Worm (Caenorhabditis elegans) whole organism, L2 larva: ENCODE measurements around the gene srj-22.

ENCODE experiments used
- C34F6.9 ChIP-seq: fragments of 150-350 bp; optimal IDR thresholded peaks from 2 replicates; lab custom pipeline; 2014; ENCODE audit warnings: missing biosample characterization, missing genetic modification characterization
- F13H6.1 ChIP-seq: sonication (generic microtip); optimal IDR thresholded peaks from 2 replicates; lab custom pipeline; 2016; ENCODE audit warnings: missing genetic modification characterization, missing compliant biosample characterization
- R02D3.7 ChIP-seq: fragments of 150-350 bp; optimal IDR thresholded peaks from 2 replicates; lab custom pipeline; 2014; ENCODE audit warnings: missing biosample characterization, missing genetic modification characterization
- Y55F3AM.14 ChIP-seq: fragments of 200-800 bp; sonication (Bioruptor generic); optimal IDR thresholded peaks from 2 replicates; lab custom pipeline; 2018; ENCODE audit warnings: mild to moderate bottlenecking, missing genetic modification characterization, missing compliant biosample characterization
- ZK546.5 ChIP-seq: sonication (generic microtip); optimal IDR thresholded peaks from 2 replicates; lab custom pipeline; 2017; ENCODE audit warnings: missing biosample characterization, missing genetic modification characterization
- alr-1 ChIP-seq: fragments of 150-350 bp; optimal IDR thresholded peaks from 2 replicates; lab custom pipeline; 2014; ENCODE audit warnings: missing biosample characterization, missing genetic modification characterization
- aly-2 ChIP-seq: fragments of 150-350 bp; optimal IDR thresholded peaks from 2 replicates; lab custom pipeline; 2014; ENCODE audit warnings: missing biosample characterization, missing genetic modification characterization
- ama-1 ChIP-seq: fragments of 150-350 bp; optimal IDR thresholded peaks from 2 replicates; lab custom pipeline; 2018; ENCODE audit warnings: inconsistent platforms
- blmp-1 ChIP-seq: sonication (generic microtip); optimal IDR thresholded peaks from 2 replicates; lab custom pipeline; 2017; ENCODE audit warnings: missing genetic modification characterization, mild to moderate bottlenecking, missing compliant biosample characterization, antibody characterized with exemption, moderate library complexity; ENCODE audit not compliant: insufficient read depth
- ceh-16 ChIP-seq: fragments of 150-350 bp; optimal IDR thresholded peaks from 2 replicates; lab custom pipeline; 2014; ENCODE audit warnings: missing biosample characterization, missing genetic modification characterization
- ceh-82 ChIP-seq: fragments of 150-350 bp; optimal IDR thresholded peaks from 2 replicates; lab custom pipeline; 2014; ENCODE audit warnings: missing biosample characterization, missing genetic modification characterization
- crh-2 ChIP-seq: sonication (generic microtip); optimal IDR thresholded peaks from 2 replicates; lab custom pipeline; 2017; ENCODE audit warnings: missing biosample characterization, missing genetic modification characterization
- dmd-4 ChIP-seq: sonication (generic microtip); optimal IDR thresholded peaks from 2 replicates; lab custom pipeline; 2017; ENCODE audit warnings: missing biosample characterization, missing genetic modification characterization
- egl-27 ChIP-seq: sonication (generic microtip); optimal IDR thresholded peaks from 3 replicates; lab custom pipeline; 2017; ENCODE audit warnings: missing biosample characterization, missing genetic modification reagents, missing genetic modification characterization
- elt-1 ChIP-seq: fragments of 150-350 bp; optimal IDR thresholded peaks from 2 replicates; lab custom pipeline; 2014; ENCODE audit warnings: missing biosample characterization, missing genetic modification characterization
- elt-3 ChIP-seq: sonication (generic microtip); optimal IDR thresholded peaks from 2 replicates; lab custom pipeline; 2017; ENCODE audit warnings: missing biosample characterization, missing genetic modification characterization
- fos-1 ChIP-seq: fragments of 150-350 bp; optimal IDR thresholded peaks from 2 replicates; lab custom pipeline; 2014; ENCODE audit warnings: missing biosample characterization, missing genetic modification characterization
- gmeb-1 ChIP-seq: fragments of 150-350 bp; optimal IDR thresholded peaks from 2 replicates; lab custom pipeline; 2014; ENCODE audit warnings: missing biosample characterization, missing genetic modification characterization
- lin-11 ChIP-seq: fragments of 150-350 bp; sonication (generic microtip); optimal IDR thresholded peaks from 2 replicates; lab custom pipeline; 2014; ENCODE audit warnings: missing biosample characterization, missing genetic modification characterization, inconsistent platforms, mixed read lengths
- lin-13 ChIP-seq: fragments of 150-350 bp; optimal IDR thresholded peaks from 2 replicates; lab custom pipeline; 2014; ENCODE audit warnings: missing biosample characterization, missing genetic modification reagents, missing genetic modification characterization
- lin-39 ChIP-seq: fragments of 150-350 bp; optimal IDR thresholded peaks from 2 replicates; lab custom pipeline; 2014; ENCODE audit warnings: missing biosample characterization, missing genetic modification reagents, missing genetic modification characterization
- lsy-2 ChIP-seq, 2 experiments: fragments of 150-350 bp in 1 of 2; sonication (generic microtip) in 1 of 2; optimal IDR thresholded peaks; 2 replicates each; lab custom pipeline; 2014 to 2017; ENCODE audit warnings: missing biosample characterization in 2 of 2, missing genetic modification characterization in 2 of 2
- mab-5 ChIP-seq: fragments of 150-350 bp; optimal IDR thresholded peaks from 2 replicates; lab custom pipeline; 2014; ENCODE audit warnings: missing biosample characterization, missing genetic modification characterization
- mbf-1 ChIP-seq: sonication (generic microtip); optimal IDR thresholded peaks from 2 replicates; lab custom pipeline; 2017; ENCODE audit warnings: missing biosample characterization, missing genetic modification characterization
- mdl-1 ChIP-seq, 2 experiments: fragments of 150-350 bp in 1 of 2; sonication (generic microtip) in 1 of 2; optimal IDR thresholded peaks; 2 replicates each; lab custom pipeline; 2017; ENCODE audit warnings: missing biosample characterization in 2 of 2, missing genetic modification characterization in 2 of 2
- nhr-10 ChIP-seq: sonication (generic microtip); optimal IDR thresholded peaks from 2 replicates; lab custom pipeline; 2017; ENCODE audit warnings: missing biosample characterization, missing genetic modification characterization
- nhr-11 ChIP-seq: fragments of 150-350 bp; optimal IDR thresholded peaks from 2 replicates; lab custom pipeline; 2014; ENCODE audit warnings: missing biosample characterization, missing genetic modification characterization
- nhr-12 ChIP-seq: fragments of 150-350 bp; optimal IDR thresholded peaks from 2 replicates; lab custom pipeline; 2014; ENCODE audit warnings: missing biosample characterization, missing genetic modification characterization
- nhr-129 ChIP-seq: fragments of 150-350 bp; optimal IDR thresholded peaks from 2 replicates; lab custom pipeline; 2014; ENCODE audit warnings: missing biosample characterization, missing genetic modification characterization
- nhr-21 ChIP-seq: fragments of 150-350 bp; optimal IDR thresholded peaks from 2 replicates; lab custom pipeline; 2014; ENCODE audit warnings: missing biosample characterization, missing genetic modification characterization
- nhr-23 ChIP-seq: fragments of 150-350 bp; optimal IDR thresholded peaks from 2 replicates; lab custom pipeline; 2014; ENCODE audit warnings: missing biosample characterization, missing genetic modification reagents, missing genetic modification characterization
- nhr-237 ChIP-seq: fragments of 150-350 bp; optimal IDR thresholded peaks from 2 replicates; lab custom pipeline; 2014; ENCODE audit warnings: missing biosample characterization, missing genetic modification characterization
- nhr-25 ChIP-seq: fragments of 150-350 bp; sonication (generic microtip); optimal IDR thresholded peaks from 3 replicates; lab custom pipeline; 2014; ENCODE audit warnings: missing biosample characterization, missing genetic modification characterization
- nhr-6 ChIP-seq: fragments of 150-350 bp; optimal IDR thresholded peaks from 2 replicates; lab custom pipeline; 2014; ENCODE audit warnings: missing biosample characterization, missing genetic modification characterization
- nhr-77 ChIP-seq: fragments of 150-350 bp; optimal IDR thresholded peaks from 2 replicates; lab custom pipeline; 2014; ENCODE audit warnings: missing biosample characterization, missing genetic modification characterization
- peb-1 ChIP-seq: fragments of 150-350 bp; optimal IDR thresholded peaks from 2 replicates; lab custom pipeline; 2014; ENCODE audit warnings: missing biosample characterization, missing genetic modification characterization
- sem-4 ChIP-seq: fragments of 150-350 bp; optimal IDR thresholded peaks from 2 replicates; lab custom pipeline; 2014; ENCODE audit warnings: missing biosample characterization, missing genetic modification reagents, missing genetic modification characterization
- skn-1 ChIP-seq: sonication (generic microtip); optimal IDR thresholded peaks from 2 replicates; lab custom pipeline; 2017; ENCODE audit warnings: missing biosample characterization, missing genetic modification characterization
- sma-3 ChIP-seq: sonication (generic microtip); optimal IDR thresholded peaks from 2 replicates; lab custom pipeline; 2016; ENCODE audit warnings: missing genetic modification reagents, missing genetic modification characterization, missing compliant biosample characterization
- sma-9 ChIP-seq, 2 experiments: fragments of 150-350 bp in 1 of 2; sonication (generic microtip) in 1 of 2; optimal IDR thresholded peaks; 2 replicates each; lab custom pipeline; 2014 to 2016; ENCODE audit warnings: missing genetic modification characterization in 2 of 2, mild to moderate bottlenecking in 1 of 2, missing biosample characterization in 1 of 2, missing compliant biosample characterization in 1 of 2, missing genetic modification reagents in 1 of 2, moderate library complexity in 1 of 2
- snpc-4 ChIP-seq: fragments of 150-350 bp; optimal IDR thresholded peaks from 2 replicates; lab custom pipeline; 2014; ENCODE audit warnings: missing biosample characterization, missing genetic modification characterization
- unc-39 ChIP-seq: fragments of 150-350 bp; optimal IDR thresholded peaks from 2 replicates; lab custom pipeline; 2014; ENCODE audit warnings: missing biosample characterization, missing genetic modification characterization
- unc-55 ChIP-seq: fragments of 150-350 bp; sonication (generic microtip); optimal IDR thresholded peaks from 3 replicates; lab custom pipeline; 2014; ENCODE audit warnings: missing biosample characterization, missing genetic modification reagents, missing genetic modification characterization
- unc-62 ChIP-seq: fragments of 150-350 bp; optimal IDR thresholded peaks from 2 replicates; lab custom pipeline; 2014; ENCODE audit warnings: missing biosample characterization, missing genetic modification reagents, missing genetic modification characterization
- zag-1 ChIP-seq: fragments of 150-350 bp; optimal IDR thresholded peaks from 2 replicates; lab custom pipeline; 2014; ENCODE audit warnings: missing biosample characterization, missing genetic modification characterization
- ztf-1 ChIP-seq: fragments of 200-800 bp; sonication (Bioruptor generic); conservative IDR thresholded peaks from 2 replicates; pipeline ENCODE4 v1.3.6; 2022; ENCODE audit warnings: missing genetic modification characterization, missing compliant biosample characterization
- ztf-11 ChIP-seq: sonication (generic microtip); optimal IDR thresholded peaks from 2 replicates; lab custom pipeline; 2017; ENCODE audit warnings: missing biosample characterization, missing genetic modification characterization
- ztf-4 ChIP-seq: fragments of 150-350 bp; optimal IDR thresholded peaks from 2 replicates; lab custom pipeline; 2014; ENCODE audit warnings: missing biosample characterization, missing genetic modification characterization

srj-22 gene

ce11 chrV:10699122-10699521 is 44.4 kb downstream of the srj-22 start:
- TF ChIP-seq crh-2 (tag; lab: Kevin White, UChicago) (peak; percentile 63), elt-3 (tag; lab: Kevin White, UChicago) (no peak)
- TF ChIP-seq, all 48 proteins: peak for 1

ce11 chrV:10695181-10695580 is 48.4 kb downstream of the srj-22 start, which contains the start of gene C05A2.4:
TSS of gene C05A2.4 (plus strand) at chrV:10695481.
- TF ChIP-seq ceh-82 (tag; lab: Kevin White, UChicago) = no peak
- no peak for TF ChIP-seq nhr-21
- TF ChIP-seq blmp-1 (tag; lab: Kevin White, UChicago) = no peak
- TF ChIP-seq unc-55 (GFP tag; lab: Kevin White, UChicago) = no peak
- TF ChIP-seq F13H6.1 = no peak
- TF ChIP-seq ztf-4 (tag; lab: Kevin White, UChicago) = no peak
- TF ChIP-seq elt-1 = no peak
- TF ChIP-seq ama-1 (lab: Kevin White, UChicago) = no peak

- TF ChIP-seq sem-4 (tag; lab: Kevin White, UChicago) = no peak
- TF ChIP-seq zag-1 (tag; lab: Kevin White, UChicago) = no peak
- no peak for TF ChIP-seq lin-39 (tag; lab: Kevin White, UChicago)
- no peak for TF ChIP-seq nhr-21
- no peak for TF ChIP-seq ztf-11
- peak; percentile 23 for TF ChIP-seq egl-27 (tag; lab: Kevin White, UChicago)
- no peak for TF ChIP-seq ama-1 (lab: Kevin White, UChicago)
- no peak for TF ChIP-seq mbf-1 (tag; lab: Kevin White, UChicago)
- no peak for TF ChIP-seq blmp-1 (tag; lab: Kevin White, UChicago)
- TF ChIP-seq skn-1 = no peak
- no peak for TF ChIP-seq nhr-237 (tag; lab: Kevin White, UChicago)
- TF ChIP-seq fos-1 (tag; lab: Kevin White, UChicago) = peak; percentile 95
- TF ChIP-seq unc-55 (GFP tag; lab: Kevin White, UChicago) = no peak
- no peak for TF ChIP-seq nhr-25 (tag; lab: Kevin White, UChicago)
- TF ChIP-seq nhr-12 = no peak
- TF ChIP-seq nhr-23 (tag; lab: Kevin White, UChicago) = no peak
- no peak for TF ChIP-seq R02D3.7 (tag; lab: Kevin White, UChicago)
- TF ChIP-seq sma-9 (GFP tag; optimal IDR thresholded peaks at IDR 0.05; lab: Kevin White, UChicago) = peak; percentile 86
- no peak for TF ChIP-seq sma-9 (tag; optimal IDR thresholded peaks at IDR 0.05; lab: Kevin White, UChicago)
- TF ChIP-seq nhr-10 (tag; lab: Kevin White, UChicago) = no peak
- no peak for TF ChIP-seq nhr-129 (tag; lab: Kevin White, UChicago)
- no peak for TF ChIP-seq alr-1 (tag; lab: Kevin White, UChicago)
- no peak for TF ChIP-seq elt-3 (tag; lab: Kevin White, UChicago)
- TF ChIP-seq elt-1 = no peak
- TF ChIP-seq unc-62 = no peak
- TF ChIP-seq sma-3 (GFP tag; lab: Kevin White, UChicago) = no peak
- peak; percentile 46 for TF ChIP-seq gmeb-1 (tag; lab: Kevin White, UChicago)
- TF ChIP-seq C34F6.9 (tag; lab: Kevin White, UChicago) = no peak
- no peak for TF ChIP-seq lin-13
- TF ChIP-seq ztf-1 (GFP tag; lab: Robert Waterston, UW) = no peak
- TF ChIP-seq lin-11 = no peak
- no peak for TF ChIP-seq dmd-4 (tag; lab: Kevin White, UChicago)
- no peak for TF ChIP-seq nhr-6 (tag; lab: Kevin White, UChicago)
- no peak for TF ChIP-seq ztf-4 (tag; lab: Kevin White, UChicago)
- no peak for TF ChIP-seq snpc-4
- TF ChIP-seq ceh-16 (tag; lab: Kevin White, UChicago) = no peak
- no peak for TF ChIP-seq aly-2 (tag; lab: Kevin White, UChicago)
- TF ChIP-seq Y55F3AM.14 = no peak
- TF ChIP-seq mab-5 = no peak
- no peak for TF ChIP-seq ceh-82 (tag; lab: Kevin White, UChicago)
- peak; percentile 77 for TF ChIP-seq F13H6.1
- no peak for TF ChIP-seq nhr-11 (tag; lab: Kevin White, UChicago)
- peak; percentile 47 for TF ChIP-seq crh-2 (tag; lab: Kevin White, UChicago)
- no peak for TF ChIP-seq peb-1 (tag; lab: Kevin White, UChicago)
- no peak for TF ChIP-seq nhr-77 (tag; lab: Kevin White, UChicago)
- TF ChIP-seq mdl-1 (tag; optimal IDR thresholded peaks at IDR 0.05; lab: Kevin White, UChicago) = no peak
- TF ChIP-seq ZK546.5 (tag; lab: Kevin White, UChicago) = no peak
- no peak for TF ChIP-seq lsy-2 (tag; optimal IDR thresholded peaks at IDR 0.05; lab: Kevin White, UChicago)
- TF ChIP-seq unc-39 = no peak
These were observed 49.8 kb downstream of the srj-22 start for ce11 chrV:10693749-10694148.
